Fruit fly (Drosophila melanogaster): ENCODE data around the gene Spase22-23.

- TF ChIP-seq CG3919 (GFP tag; optimal IDR thresholded peaks at IDR 0.05) (no peak), pdm3 (GFP tag; optimal IDR thresholded peaks at IDR 0.05) (no peak), spab (GFP tag; optimal IDR thresholded peaks at IDR 0.05) (no peak), Ets21C (GFP tag; optimal IDR thresholded peaks at IDR 0.05) (no peak), vri (GFP tag; optimal IDR thresholded peaks at IDR 0.05) (no peak), Eip78C (GFP tag) (no peak), CG34406 (GFP tag; optimal IDR thresholded peaks at IDR 0.05) (no peak), Hr39 (GFP tag; optimal IDR thresholded peaks at IDR 0.05) (no peak), ss (GFP tag; optimal IDR thresholded peaks at IDR 0.05) (no peak), OdsH (GFP tag; optimal IDR thresholded peaks at IDR 0.05) (no peak)
Observed at dm6 chr3R:24213644-24214043, 16.2 kb downstream of the Spase22-23 start.
